Worm (Caenorhabditis elegans) whole organism, young adult: ENCODE measurements around the gene spe-45.

Experiments
- ceh-27 ChIP-seq: fragments of 200-800 bp; sonication (Bioruptor generic); optimal IDR thresholded peaks from 2 replicates; lab custom pipeline; 2018; ENCODE audit warnings: mild to moderate bottlenecking, missing genetic modification characterization, moderate library complexity, missing compliant biosample characterization
- snpc-4 ChIP-seq, 5 experiments: fragments of 150-350 bp in 1 of 5; sonication (generic microtip) in 4 of 5; optimal IDR thresholded peaks; 2 replicates each; lab custom pipeline; 2014 to 2018; ENCODE audit warnings: missing genetic modification characterization in 5 of 5, missing biosample characterization in 3 of 5, antibody characterized with exemption in 2 of 5, mild to moderate bottlenecking in 2 of 5, missing compliant biosample characterization in 2 of 5, missing genotype in 2 of 5, moderate library complexity in 2 of 5, missing genetic modification reagents in 1 of 5
- unc-62 ChIP-seq: fragments of 150-350 bp; optimal IDR thresholded peaks from 2 replicates; lab custom pipeline; 2014; ENCODE audit warnings: missing biosample characterization, missing genetic modification reagents, missing genetic modification characterization
- ztf-26 ChIP-seq: sonication (generic microtip); optimal IDR thresholded peaks from 2 replicates; lab custom pipeline; 2017; ENCODE audit warnings: missing genetic modification characterization, missing compliant biosample characterization
- ztf-3 ChIP-seq: fragments of 200-800 bp; sonication (Bioruptor generic); optimal IDR thresholded peaks from 2 replicates; lab custom pipeline; 2018; ENCODE audit warnings: mild to moderate bottlenecking, missing genetic modification characterization, missing compliant biosample characterization

DNA sequence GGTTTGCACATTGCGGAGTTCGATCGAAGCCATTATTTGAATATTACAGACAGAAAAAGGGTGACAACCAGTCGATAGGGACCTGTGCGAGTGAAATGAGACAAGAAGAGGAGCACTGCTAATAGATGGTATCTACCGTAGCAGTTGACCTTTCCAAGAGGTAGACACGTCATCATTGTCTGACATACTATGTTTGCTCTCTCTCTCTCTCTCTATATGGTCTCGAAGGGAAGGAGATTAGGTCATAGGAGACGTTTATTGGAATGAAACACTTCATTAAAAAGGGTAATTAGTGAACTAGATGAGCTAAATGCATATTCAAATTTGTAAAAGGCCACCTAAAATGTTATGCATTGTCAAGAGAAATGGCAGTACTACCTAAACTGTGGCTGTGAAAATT, 13.9 kb downstream of the spe-45 start, which contains the start of gene atz-1:
- TF ChIP-seq ztf-26 (tag; lab: Kevin White, UChicago) (no peak), unc-62 (GFP tag; lab: Kevin White, UChicago) (no peak), ztf-3 (GFP tag; lab: Kevin White, UChicago) (no peak), ceh-27 (GFP tag; lab: Kevin White, UChicago) (no peak), snpc-4 (GFP tag; optimal IDR thresholded peaks at IDR 0.05; lab: Kevin White, UChicago) (no peak), snpc-4 (tag; optimal IDR thresholded peaks at IDR 0.05; lab: Kevin White, UChicago) (no peak)
